Fruit fly (Drosophila melanogaster) S2 (cell line): ENCODE measurements around the gene HINT1.

Experiments
- CG8478 ChIP-seq: fragments of >200 bp; optimal IDR thresholded peaks from 2 replicates; lab custom pipeline; 2018
- CTCF ChIP-seq, 2 experiments: fragments of >200 bp; optimal IDR thresholded peaks; 2 replicates each; lab custom pipeline; 2018

dm6 chr2L:2810831-2811230, 40.9 kb downstream of the HINT1 start:
- no peak for TF ChIP-seq CG8478 (lab: Kevin White, UChicago)
- TF ChIP-seq CTCF (optimal IDR thresholded peaks at IDR 0.05; lab: Kevin White, UChicago), result no peak
